Worm (Caenorhabditis elegans): ENCODE data around the gene sav-1.

ce11 chrX:2267956-2268355 lies 19.0 kb downstream of the sav-1 start, which contains the start of gene AH9.6:
- TF ChIP-seq pag-3 (tag; optimal IDR thresholded peaks at IDR 0.05; ENCODE audit: borderline replicate concordance, insufficient read depth) (no peak), nhr-76 (tag; optimal IDR thresholded peaks at IDR 0.05) (no peak), elt-2 (tag; optimal IDR thresholded peaks at IDR 0.05) (no peak), snpc-4 (tag; optimal IDR thresholded peaks at IDR 0.05) (no peak), aly-2 (tag; optimal IDR thresholded peaks at IDR 0.05) (no peak), elt-3 (tag; optimal IDR thresholded peaks at IDR 0.05) (no peak), jun-1 (tag; optimal IDR thresholded peaks at IDR 0.05) (no peak), nhr-12 (tag; optimal IDR thresholded peaks at IDR 0.05) (no peak), nhr-11 (tag; optimal IDR thresholded peaks at IDR 0.05) (no peak), nhr-28 (tag; optimal IDR thresholded peaks at IDR 0.05) (no peak), mep-1 (tag; optimal IDR thresholded peaks at IDR 0.05) (no peak), lir-3 (tag; optimal IDR thresholded peaks at IDR 0.05; ENCODE audit: poor library complexity) (no peak), skn-1 (tag; optimal IDR thresholded peaks at IDR 0.05) (no peak), ztf-11 (tag; optimal IDR thresholded peaks at IDR 0.05) (no peak)

Measured in whole organism, L1 larva.